Fruit fly (Drosophila melanogaster): ENCODE results near the gene CG4935.

Gene CG4935

DNA sequence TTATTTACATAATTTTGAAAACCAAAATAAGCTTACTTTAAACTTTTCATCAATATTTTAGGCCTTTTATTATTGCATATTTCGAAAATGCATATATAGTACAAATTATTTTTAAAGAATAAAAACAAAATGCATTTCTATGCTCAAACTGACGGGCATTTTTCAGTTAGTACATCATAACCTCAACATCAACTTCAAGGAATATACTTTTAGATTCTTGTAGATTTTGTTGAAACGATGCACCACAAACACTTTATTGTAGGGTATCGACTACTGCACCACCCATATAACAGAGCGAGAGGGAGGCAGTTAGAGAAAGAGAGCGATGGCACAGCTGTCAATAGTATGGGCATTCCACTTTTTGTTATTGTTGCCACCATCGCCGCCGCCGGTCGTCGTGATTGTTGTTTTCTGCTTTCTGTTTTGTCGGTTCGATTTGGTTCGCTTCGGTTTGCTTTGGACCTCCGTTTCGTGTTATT is 17.9 kb downstream of the CG4935 start (continued):
- TF ChIP-seq HmgZ (tag; optimal IDR thresholded peaks at IDR 0.05) (peak; percentile 73), Ets97D (GFP tag; optimal IDR thresholded peaks at IDR 0.05) (peak; percentile 68), MESR4 (GFP tag; optimal IDR thresholded peaks at IDR 0.05) (peak; percentile 24), Rx (GFP tag; IDR thresholded peaks at IDR 0.05) (peak; percentile 56), Nf-YA (GFP tag; IDR thresholded peaks at IDR 0.05) (0 out of 2 replicates have a peak, but pooled peaks have one; percentile 12), HLHmδ (GFP tag; optimal IDR thresholded peaks at IDR 0.05) (no peak), CG13424 (tag; optimal IDR thresholded peaks at IDR 0.05) (peak; percentile 95), Spps (tag; optimal IDR thresholded peaks at IDR 0.05) (peak; percentile 78), CG3065 (GFP tag; optimal IDR thresholded peaks at IDR 0.05) (peak; percentile 79), zen (tag; optimal IDR thresholded peaks at IDR 0.05) (peak; percentile 59), CG6272 (GFP tag; IDR thresholded peaks at IDR 0.05) (peak; percentile 58; the same call in 1 of the 2 replicates), ind (GFP tag; optimal IDR thresholded peaks at IDR 0.05) (peak; percentile 92), dmrt11E (tag; optimal IDR thresholded peaks at IDR 0.05) (peak; percentile 93), CG6175 (GFP tag; IDR thresholded peaks at IDR 0.05) (no peak), Oli (tag; optimal IDR thresholded peaks at IDR 0.05) (peak; percentile 97), z (GFP tag; IDR thresholded peaks at IDR 0.05) (no peak), wek (GFP tag; optimal IDR thresholded peaks at IDR 0.05) (peak; percentile 91), CG16863 (GFP tag; optimal IDR thresholded peaks at IDR 0.05) (peak; percentile 91), Scr (GFP tag; IDR thresholded peaks at IDR 0.05; ENCODE audit: partially characterized antibody) (no peak), Kr (GFP tag; optimal IDR thresholded peaks at IDR 0.05) (no peak), sna (GFP tag; IDR thresholded peaks at IDR 0.05; ENCODE audit: partially characterized antibody) (no peak), shn (GFP tag; optimal IDR thresholded peaks at IDR 0.05) (peak; percentile 87), h (optimal IDR thresholded peaks at IDR 0.05) (no peak), CG2875 (GFP tag; optimal IDR thresholded peaks at IDR 0.05) (peak; percentile 92), sob (GFP tag; IDR thresholded peaks at IDR 0.05) (peak; percentile 55; the same call in 1 of the 2 replicates), CG14441 (GFP tag; IDR thresholded peaks at IDR 0.05) (peak; percentile 72), CG6683 (GFP tag; optimal IDR thresholded peaks at IDR 0.05) (peak; percentile 72), Bdp1 (GFP tag; optimal IDR thresholded peaks at IDR 0.05) (peak; percentile 56), zen2 (GFP tag; IDR thresholded peaks at IDR 0.05; ENCODE audit: partially characterized antibody) (no peak), CG4360 (GFP tag; IDR thresholded peaks at IDR 0.05) (peak; percentile 71), ewg (GFP tag; optimal IDR thresholded peaks at IDR 0.05) (peak; percentile 90), CG18262 (tag; optimal IDR thresholded peaks at IDR 0.05) (peak; percentile 97), fd96Cb (tag; optimal IDR thresholded peaks at IDR 0.05) (peak; percentile 96), CG5245 (GFP tag; optimal IDR thresholded peaks at IDR 0.05) (peak; percentile 76), NfI (GFP tag; optimal IDR thresholded peaks at IDR 0.05) (peak; percentile 90), CG2129 (GFP tag; IDR thresholded peaks at IDR 0.05; ENCODE audit: partially characterized antibody) (no peak), Dad (GFP tag; optimal IDR thresholded peaks at IDR 0.05) (peak; percentile 57), sim (GFP tag; IDR thresholded peaks at IDR 0.05) (peak; percentile 57; the same call in 1 of the 2 replicates), Vsx1 (GFP tag; optimal IDR thresholded peaks at IDR 0.05) (peak; percentile 85), CG14667 (GFP tag; IDR thresholded peaks at IDR 0.05) (peak; percentile 55; the same call in 1 of the 2 replicates), CG1792 (GFP tag; optimal IDR thresholded peaks at IDR 0.05) (peak; percentile 57), Sox100B (GFP tag; optimal IDR thresholded peaks at IDR 0.05) (peak; percentile 97), HLH54F (GFP tag; optimal IDR thresholded peaks at IDR 0.05) (peak; percentile 79), CG15269 (tag; optimal IDR thresholded peaks at IDR 0.05) (peak; percentile 94), ATbp (GFP tag; optimal IDR thresholded peaks at IDR 0.05) (peak; percentile 94), tx (GFP tag; optimal IDR thresholded peaks at IDR 0.05) (peak; percentile 71), al (GFP tag; IDR thresholded peaks at IDR 0.05) (no peak), phol (tag; optimal IDR thresholded peaks at IDR 0.05) (peak; percentile 96), ab (GFP tag; optimal IDR thresholded peaks at IDR 0.05) (peak; percentile 57), Xrp1 (GFP tag; IDR thresholded peaks at IDR 0.05) (peak; percentile 79)
